Fruit fly (Drosophila melanogaster): ENCODE measurements around the gene Rpp14b.

- TF ChIP-seq Ets96B (tag; optimal IDR thresholded peaks at IDR 0.05) (peak; percentile 94), OdsH (GFP tag; optimal IDR thresholded peaks at IDR 0.05) (peak; percentile 92), CG8319 (GFP tag; optimal IDR thresholded peaks at IDR 0.05) (peak; percentile 97), achi (GFP tag; optimal IDR thresholded peaks at IDR 0.05) (peak; percentile 94), Sox102F (GFP tag; optimal IDR thresholded peaks at IDR 0.05) (peak; percentile 94), Eip78C (GFP tag) (peak; percentile 99), eg (GFP tag; IDR thresholded peaks at IDR 0.05) (peak; percentile 95), vri (GFP tag; optimal IDR thresholded peaks at IDR 0.05) (peak; percentile 91), Hr39 (GFP tag; optimal IDR thresholded peaks at IDR 0.05) (peak; percentile 93), CG16779 (tag; optimal IDR thresholded peaks at IDR 0.05) (peak; percentile 88), Met (GFP tag; optimal IDR thresholded peaks at IDR 0.05) (peak; percentile 96)
Observed at dm6 chr3R:30061154-30061482, 5.4 kb downstream of the Rpp14b start.

Data from whole organism, prepupa.